Worm (Caenorhabditis elegans): ENCODE measurements around the gene rnf-113.
A peak's percentile ranks its signal among the peaks of the same experiment; 100 is the strongest.

rnf-113 gene

ce11 chrIII:10733300-10733699 lies 24.1 kb downstream of the rnf-113 start:
- TF ChIP-seq dao-5 (tag; optimal IDR thresholded peaks at IDR 0.05), result no peak
- TF ChIP-seq him-1 (tag; optimal IDR thresholded peaks at IDR 0.05), result no peak
- no peak for TF ChIP-seq W03F9.2 (tag; optimal IDR thresholded peaks at IDR 0.05)

DNA sequence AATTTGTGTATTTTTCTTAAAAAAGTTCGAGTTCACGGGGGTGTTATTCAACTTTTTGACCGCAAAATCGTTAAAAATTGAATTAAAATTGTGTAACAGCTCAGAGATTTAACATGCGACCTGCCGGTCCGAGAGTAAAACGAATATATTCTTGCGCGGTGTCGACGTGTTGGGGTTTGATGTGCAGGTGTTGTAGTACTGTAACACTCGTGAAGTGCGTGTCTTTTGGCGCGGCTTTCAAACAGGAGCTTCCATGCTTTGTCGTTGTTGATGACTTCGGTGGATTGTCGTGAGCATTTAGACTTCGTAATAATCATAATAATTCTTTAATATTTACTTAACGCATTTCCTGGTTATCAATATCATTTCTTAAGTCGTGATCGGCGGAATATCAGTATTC lies 26.9 kb downstream of the rnf-113 start, which contains the start of gene tat-3:
Gene tat-3, minus strand, starts transcription at position 196 of the 400 bp plus-strand sequence.
- TF ChIP-seq him-1 (tag; optimal IDR thresholded peaks at IDR 0.05) (no peak), W03F9.2 (tag; optimal IDR thresholded peaks at IDR 0.05) (no peak), dao-5 (tag; optimal IDR thresholded peaks at IDR 0.05) (no peak)

DNA sequence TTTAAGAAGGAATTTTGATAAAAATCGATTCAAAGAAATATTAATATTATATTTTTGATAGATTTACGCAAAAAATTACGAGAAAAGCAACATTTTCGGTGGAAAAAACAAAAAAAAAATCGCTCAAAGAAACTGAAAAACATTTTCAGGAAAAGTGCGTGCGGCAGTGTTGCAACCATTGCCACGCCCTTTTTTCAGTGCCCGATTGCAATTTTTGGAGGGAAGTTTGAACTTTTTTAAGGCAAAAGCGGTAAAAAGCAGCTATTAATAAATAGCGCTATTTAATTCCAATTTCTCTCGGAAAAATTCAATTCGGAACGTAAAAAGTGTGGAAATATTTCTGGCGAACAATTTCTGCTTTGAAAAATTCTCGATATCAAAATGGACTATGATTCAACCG lies 36.4 kb downstream of the rnf-113 start:
- no peak for TF ChIP-seq W03F9.2 (tag; optimal IDR thresholded peaks at IDR 0.05)
- TF ChIP-seq dao-5 (tag; optimal IDR thresholded peaks at IDR 0.05), result no peak
- TF ChIP-seq him-1 (tag; optimal IDR thresholded peaks at IDR 0.05), result no peak

DNA sequence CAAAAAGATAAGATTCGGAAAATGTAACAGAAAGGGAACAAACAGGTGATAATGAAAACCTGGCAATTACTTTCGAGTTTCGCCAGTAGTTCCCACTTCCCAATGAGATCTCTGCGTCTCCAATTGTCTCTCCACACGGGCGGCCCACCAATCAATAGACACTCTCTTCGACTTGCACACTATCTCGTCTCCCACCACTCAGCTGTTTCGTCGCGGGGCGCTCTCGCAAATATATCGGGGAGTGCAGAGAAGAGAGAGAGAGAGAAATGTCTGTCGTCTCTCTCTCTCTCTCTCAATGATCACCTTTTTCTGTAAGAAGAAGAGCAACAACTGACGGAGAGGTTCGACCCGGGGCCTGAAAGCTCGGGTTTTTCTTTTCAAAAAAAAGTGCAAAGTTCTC lies 37.3 kb downstream of the rnf-113 start:
- TF ChIP-seq him-1 (tag; optimal IDR thresholded peaks at IDR 0.05) (peak; percentile 20), dao-5 (tag; optimal IDR thresholded peaks at IDR 0.05) (no peak), W03F9.2 (tag; optimal IDR thresholded peaks at IDR 0.05) (peak; percentile 17)

- TF ChIP-seq him-1 (tag; optimal IDR thresholded peaks at IDR 0.05) (no peak), dao-5 (tag; optimal IDR thresholded peaks at IDR 0.05) (no peak)
Observed at ce11 chrIII:10719057-10719456, 38.4 kb downstream of the rnf-113 start.

DNA sequence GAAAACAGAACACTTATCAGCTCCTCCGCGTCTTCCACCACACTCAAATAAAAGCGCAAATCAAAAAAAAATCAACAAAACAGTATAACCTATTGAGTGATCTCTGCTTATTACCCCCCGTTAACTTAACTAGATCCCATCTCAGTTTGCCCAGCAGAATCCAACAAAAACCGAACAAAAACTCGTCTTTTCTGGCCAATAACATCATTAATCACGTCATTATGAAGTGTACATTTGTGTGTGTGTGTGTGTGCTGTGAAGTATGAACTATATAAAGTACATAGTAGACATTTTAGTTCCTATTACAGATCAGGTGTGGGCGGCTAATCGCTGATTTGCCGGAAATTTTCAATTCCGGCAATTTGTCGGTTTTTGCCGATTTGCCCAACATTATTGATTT lies 39.4 kb downstream of the rnf-113 start:
- TF ChIP-seq him-1 (tag; optimal IDR thresholded peaks at IDR 0.05), result no peak
- TF ChIP-seq W03F9.2 (tag; optimal IDR thresholded peaks at IDR 0.05), result no peak
- no peak for TF ChIP-seq dao-5 (tag; optimal IDR thresholded peaks at IDR 0.05)

- TF ChIP-seq W03F9.2 (tag; optimal IDR thresholded peaks at IDR 0.05) (no peak), him-1 (tag; optimal IDR thresholded peaks at IDR 0.05) (no peak), dao-5 (tag; optimal IDR thresholded peaks at IDR 0.05) (no peak)
Observed at ce11 chrIII:10717479-10717878, 40.0 kb downstream of the rnf-113 start.

DNA sequence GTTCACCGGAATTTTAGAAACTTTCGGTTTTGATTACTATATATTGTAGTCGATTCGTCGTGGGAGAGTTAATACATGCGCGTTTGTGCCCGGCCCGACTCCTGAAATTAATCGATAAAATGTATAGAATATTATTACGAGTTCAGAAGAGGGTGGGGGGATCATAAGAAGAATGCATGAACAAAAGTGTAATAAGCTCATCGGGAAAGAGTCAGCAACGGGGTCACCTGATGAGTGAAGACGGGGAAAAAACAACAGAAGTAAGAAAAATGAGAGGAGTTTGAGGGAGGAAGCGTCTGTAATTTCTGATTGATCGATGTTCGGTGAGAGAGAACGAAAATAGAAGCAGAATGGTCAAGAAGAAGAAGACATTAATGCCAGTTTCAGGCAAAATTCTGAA lies 41.3 kb downstream of the rnf-113 start, which contains the start of gene W09D10.4:
Gene W09D10.4, minus strand, starts transcription at position 101 of the 400 bp plus-strand sequence.
- TF ChIP-seq dao-5 (tag; optimal IDR thresholded peaks at IDR 0.05) (no peak), him-1 (tag; optimal IDR thresholded peaks at IDR 0.05) (no peak), W03F9.2 (tag; optimal IDR thresholded peaks at IDR 0.05) (no peak)

DNA sequence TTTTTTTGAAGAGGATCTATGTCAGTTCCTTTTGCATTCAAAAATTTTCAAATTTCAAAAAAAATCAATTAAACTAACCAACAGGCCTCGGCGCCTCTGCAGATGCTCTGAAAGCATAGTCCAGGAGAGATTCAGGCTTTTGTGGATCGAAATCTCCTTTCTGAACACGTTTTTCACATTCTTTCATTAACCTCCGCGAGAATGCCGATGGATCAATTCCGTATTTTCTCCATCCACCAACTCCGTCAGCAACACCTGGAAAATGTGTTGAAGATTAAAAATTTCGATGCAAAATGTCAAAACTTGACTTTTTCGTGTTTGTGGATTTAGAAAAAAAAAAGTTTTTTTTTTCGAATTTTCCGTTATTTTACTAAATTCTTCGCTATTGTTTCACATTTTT lies 42.9 kb downstream of the rnf-113 start:
- TF ChIP-seq dao-5 (tag; optimal IDR thresholded peaks at IDR 0.05) (no peak), W03F9.2 (tag; optimal IDR thresholded peaks at IDR 0.05) (no peak), him-1 (tag; optimal IDR thresholded peaks at IDR 0.05) (no peak)

DNA sequence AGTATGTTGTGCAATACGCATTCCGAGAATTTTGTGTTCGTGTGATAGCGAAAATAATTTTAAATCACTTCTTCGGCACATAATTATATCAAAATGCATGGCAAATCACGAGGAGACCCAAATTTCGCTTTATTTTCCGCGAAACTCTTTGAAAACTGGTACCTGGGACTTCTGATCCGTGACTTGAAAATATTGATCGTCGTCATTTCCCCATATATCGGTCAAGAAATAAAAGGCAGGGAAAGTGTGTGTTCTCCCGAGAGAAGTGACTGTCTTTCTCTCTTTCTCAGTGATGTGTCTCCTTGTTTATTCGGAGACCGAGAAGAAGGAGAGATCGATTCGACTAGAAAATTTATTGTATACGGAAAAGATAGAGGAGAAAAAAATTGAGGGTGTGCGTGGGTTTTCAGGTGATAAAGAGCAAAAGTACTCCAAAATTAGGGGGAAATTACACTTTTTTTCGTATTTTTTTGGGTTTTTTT lies 46.2 kb downstream of the rnf-113 start, which contains the start of gene W09D10.5:
Gene W09D10.5, minus strand, starts transcription at position 345 of the 482 bp plus-strand sequence.
- TF ChIP-seq dao-5 (tag; optimal IDR thresholded peaks at IDR 0.05) (no peak), him-1 (tag; optimal IDR thresholded peaks at IDR 0.05) (no peak), W03F9.2 (tag; optimal IDR thresholded peaks at IDR 0.05) (no peak)

- TF ChIP-seq him-1 (tag; optimal IDR thresholded peaks at IDR 0.05) (no peak), W03F9.2 (tag; optimal IDR thresholded peaks at IDR 0.05) (no peak), dao-5 (tag; optimal IDR thresholded peaks at IDR 0.05) (no peak)
Observed at ce11 chrIII:10709676-10710075, 47.8 kb downstream of the rnf-113 start.

DNA sequence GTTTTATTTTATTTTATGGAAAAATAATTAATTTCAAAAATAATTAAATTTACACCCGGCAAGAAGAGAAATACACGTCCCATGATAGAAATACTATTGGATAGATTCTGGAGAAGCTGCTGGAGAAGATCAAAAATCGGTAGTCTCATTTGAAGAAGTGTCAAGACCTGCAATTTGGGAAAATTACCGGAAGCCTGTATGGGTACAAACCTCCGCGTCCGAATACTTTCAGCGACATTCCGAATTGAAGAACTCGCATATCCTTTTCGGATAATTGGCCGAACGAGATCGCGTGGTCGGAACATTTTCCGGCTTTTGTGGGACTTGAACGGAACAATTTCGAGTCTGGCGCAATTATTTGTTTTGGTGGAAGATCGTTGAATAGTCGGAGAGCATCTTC lies 49.0 kb downstream of the rnf-113 start:
- TF ChIP-seq him-1 (tag; optimal IDR thresholded peaks at IDR 0.05) (no peak), W03F9.2 (tag; optimal IDR thresholded peaks at IDR 0.05) (no peak), dao-5 (tag; optimal IDR thresholded peaks at IDR 0.05) (no peak)

DNA sequence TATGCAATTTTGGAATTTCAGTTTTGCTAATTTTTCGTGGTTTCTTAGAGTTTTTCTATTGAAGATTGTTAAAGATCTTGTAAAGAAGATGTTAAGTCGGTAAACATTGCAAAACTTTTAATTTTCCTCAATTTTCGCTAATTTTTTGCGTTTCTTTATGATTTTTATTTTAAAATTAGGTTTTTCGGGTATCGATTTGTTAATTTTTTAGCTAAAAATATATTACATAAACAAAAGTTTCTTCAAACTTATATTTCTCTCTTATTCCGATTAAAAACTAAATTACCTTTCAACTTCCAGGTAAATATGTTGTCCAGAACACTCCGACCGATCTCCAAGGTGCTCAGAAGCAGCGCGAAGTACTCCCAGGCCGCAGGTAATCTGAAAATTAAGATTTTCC lies 50.0 kb downstream of the rnf-113 start, which contains the start of gene mrpl-12:
Gene mrpl-12, plus strand, starts transcription at position 301 of the 400 bp plus-strand sequence.
- TF ChIP-seq dao-5 (tag; optimal IDR thresholded peaks at IDR 0.05), result no peak
- no peak for TF ChIP-seq W03F9.2 (tag; optimal IDR thresholded peaks at IDR 0.05)
- no peak for TF ChIP-seq him-1 (tag; optimal IDR thresholded peaks at IDR 0.05)

- TF ChIP-seq him-1 (tag; optimal IDR thresholded peaks at IDR 0.05), result peak; percentile 29
- TF ChIP-seq dao-5 (tag; optimal IDR thresholded peaks at IDR 0.05), result no peak
- peak; percentile 69 for TF ChIP-seq W03F9.2 (tag; optimal IDR thresholded peaks at IDR 0.05)
Observed at ce11 chrIII:10706972-10707438, 50.4 kb downstream of the rnf-113 start, which contains the start of the genes Y39A1A.21 and Y39A1A.22. TSS of gene Y39A1A.21 (minus strand) at chrIII:10707022. TSS of gene Y39A1A.22 (minus strand) at chrIII:10707028.

ce11 chrIII:10706481-10706880 lies 51.0 kb downstream of the rnf-113 start:
- TF ChIP-seq him-1 (tag; optimal IDR thresholded peaks at IDR 0.05) (no peak), dao-5 (tag; optimal IDR thresholded peaks at IDR 0.05) (no peak), W03F9.2 (tag; optimal IDR thresholded peaks at IDR 0.05) (no peak)
